Worm (Caenorhabditis elegans) whole organism, L3 larva: ENCODE data around the gene C43F9.11.
A peak's percentile ranks its signal among the peaks of the same experiment; 100 is the strongest.

ENCODE experiments used
- elt-1 ChIP-seq: fragments of 150-350 bp; optimal IDR thresholded peaks from 2 replicates; lab custom pipeline; 2014; ENCODE audit warnings: missing biosample characterization, missing genetic modification characterization
- elt-2 ChIP-seq: sonication (generic microtip); optimal IDR thresholded peaks from 2 replicates; lab custom pipeline; 2016; ENCODE audit warnings: missing genetic modification reagents, mild to moderate bottlenecking, missing genetic modification characterization, missing compliant biosample characterization
- elt-3 ChIP-seq, 3 experiments: fragments of 150-350 bp in 1 of 3; sonication (generic microtip) in 2 of 3; optimal IDR thresholded peaks; 2 replicates in 2 of 3; 4 replicates in 1 of 3; lab custom pipeline; 2014 to 2017; ENCODE audit warnings: missing biosample characterization in 3 of 3, missing genetic modification characterization in 3 of 3
- jun-1 ChIP-seq: fragments of 150-350 bp; optimal IDR thresholded peaks from 2 replicates; lab custom pipeline; 2014; ENCODE audit warnings: missing biosample characterization, missing genetic modification reagents, missing genetic modification characterization
- nfya-1 ChIP-seq: sonication (generic microtip); optimal IDR thresholded peaks from 2 replicates; lab custom pipeline; 2017; ENCODE audit warnings: missing genetic modification characterization, mild to moderate bottlenecking, missing compliant biosample characterization, antibody characterized with exemption, moderate library complexity; ENCODE audit not compliant: insufficient read depth
- nhr-11 ChIP-seq: fragments of 150-350 bp; optimal IDR thresholded peaks from 2 replicates; lab custom pipeline; 2014; ENCODE audit warnings: missing biosample characterization, missing genetic modification characterization
- nhr-12 ChIP-seq: fragments of 150-350 bp; optimal IDR thresholded peaks from 2 replicates; lab custom pipeline; 2014; ENCODE audit warnings: missing biosample characterization, missing genetic modification characterization
- nhr-237 ChIP-seq: fragments of 150-350 bp; optimal IDR thresholded peaks from 2 replicates; lab custom pipeline; 2014; ENCODE audit warnings: missing biosample characterization, missing genetic modification characterization
- nhr-25 ChIP-seq: sonication (generic microtip); optimal IDR thresholded peaks from 2 replicates; lab custom pipeline; 2017; ENCODE audit warnings: missing biosample characterization, missing genetic modification characterization
- unc-39 ChIP-seq: sonication (generic microtip); optimal IDR thresholded peaks from 4 replicates; lab custom pipeline; 2017; ENCODE audit warnings: missing biosample characterization, missing genetic modification characterization

ce11 chrIV:10617099-10617498, 20.5 kb downstream of the C43F9.11 start:
- peak; percentile 92 for TF ChIP-seq nhr-25
- no peak for TF ChIP-seq jun-1 (tag; lab: Kevin White, UChicago)
- TF ChIP-seq nhr-237 (tag; lab: Kevin White, UChicago): no peak
- TF ChIP-seq nhr-12: no peak
- no peak for TF ChIP-seq nhr-11 (tag; lab: Kevin White, UChicago)
- no peak for TF ChIP-seq elt-2 (tag; lab: Kevin White, UChicago)
- no peak for TF ChIP-seq unc-39 (tag; lab: Kevin White, UChicago)
- no peak for TF ChIP-seq elt-3 (tag; optimal IDR thresholded peaks at IDR 0.05; lab: Kevin White, UChicago)
- TF ChIP-seq nfya-1 (tag; lab: Kevin White, UChicago): no peak
- no peak for TF ChIP-seq elt-1 (tag; lab: Kevin White, UChicago)
